Fruit fly (Drosophila melanogaster): ENCODE results near the gene neur.
A peak's percentile ranks its signal among the peaks of the same experiment; 100 is the strongest.

Gene neur

dm6 chr3R:9039448-9039847, at the start of gene neur:
TSS of gene neur (minus strand) at chr3R:9039471.
- TF ChIP-seq ey (GFP tag; optimal IDR thresholded peaks at IDR 0.05) (no peak), psq (GFP tag; optimal IDR thresholded peaks at IDR 0.05) (peak; percentile 9), h (GFP tag; optimal IDR thresholded peaks at IDR 0.05) (peak; percentile 38), HLH106 (tag; optimal IDR thresholded peaks at IDR 0.05) (peak; percentile 36), Rel (GFP tag; optimal IDR thresholded peaks at IDR 0.05) (no peak), Rel (tag; optimal IDR thresholded peaks at IDR 0.05) (no peak), OdsH (GFP tag; optimal IDR thresholded peaks at IDR 0.05) (no peak), tai (GFP tag; optimal IDR thresholded peaks at IDR 0.05) (no peak), rgr (GFP tag; optimal IDR thresholded peaks at IDR 0.05) (peak; percentile 34), Sp1 (GFP tag; optimal IDR thresholded peaks at IDR 0.05) (peak; percentile 25), CG9705 (GFP tag; optimal IDR thresholded peaks at IDR 0.05) (peak; percentile 10), woc (GFP tag; optimal IDR thresholded peaks at IDR 0.05) (peak; percentile 44), sv (GFP tag; optimal IDR thresholded peaks at IDR 0.05) (no peak)

dm6 chr3R:9085306-9085705, 46.0 kb upstream of the neur start:
- TF ChIP-seq Myc (optimal IDR thresholded peaks at IDR 0.05) (no peak), br (GFP tag; optimal IDR thresholded peaks at IDR 0.05) (no peak), dl (GFP tag; optimal IDR thresholded peaks at IDR 0.05; ENCODE audit: insufficient read depth in 1 of 2, partially characterized antibody in 2 of 2) (no peak), Mio (GFP tag; optimal IDR thresholded peaks at IDR 0.05) (no peak), Hr78 (GFP tag; optimal IDR thresholded peaks at IDR 0.05) (no peak), CG9705 (GFP tag; optimal IDR thresholded peaks at IDR 0.05) (no peak), ey (GFP tag; optimal IDR thresholded peaks at IDR 0.05) (no peak), Hr83 (GFP tag; optimal IDR thresholded peaks at IDR 0.05; ENCODE audit: poor library complexity, severe bottlenecking) (no peak), dsf (GFP tag; optimal IDR thresholded peaks at IDR 0.05; ENCODE audit: borderline replicate concordance) (no peak), usp (GFP tag; optimal IDR thresholded peaks at IDR 0.05) (no peak), psq (GFP tag; optimal IDR thresholded peaks at IDR 0.05) (no peak), N (GFP tag; optimal IDR thresholded peaks at IDR 0.05) (no peak), sv (GFP tag; optimal IDR thresholded peaks at IDR 0.05) (no peak), Rel (GFP tag; optimal IDR thresholded peaks at IDR 0.05) (no peak), Rel (tag; optimal IDR thresholded peaks at IDR 0.05) (no peak), HLH106 (tag; optimal IDR thresholded peaks at IDR 0.05) (no peak), Abd-B (GFP tag; optimal IDR thresholded peaks at IDR 0.05) (no peak), h (GFP tag; optimal IDR thresholded peaks at IDR 0.05) (no peak), foxo (GFP tag; optimal IDR thresholded peaks at IDR 0.05) (no peak), CrebA (GFP tag; optimal IDR thresholded peaks at IDR 0.05; ENCODE audit: borderline replicate concordance) (no peak)

dm6 chr3R:9083379-9083778, 44.1 kb upstream of the neur start:
- no peak for TF ChIP-seq Abd-B (GFP tag; optimal IDR thresholded peaks at IDR 0.05)
- TF ChIP-seq ey (GFP tag; optimal IDR thresholded peaks at IDR 0.05): no peak
- TF ChIP-seq GATAd (GFP tag; optimal IDR thresholded peaks at IDR 0.05): no peak
- TF ChIP-seq Mio (GFP tag; optimal IDR thresholded peaks at IDR 0.05): no peak
- TF ChIP-seq Hr78 (GFP tag; optimal IDR thresholded peaks at IDR 0.05): no peak
- no peak for TF ChIP-seq Hr83 (GFP tag; optimal IDR thresholded peaks at IDR 0.05; ENCODE audit: poor library complexity, severe bottlenecking)
- TF ChIP-seq dl (GFP tag; optimal IDR thresholded peaks at IDR 0.05; ENCODE audit: insufficient read depth in 1 of 2, partially characterized antibody in 2 of 2): no peak
- no peak for TF ChIP-seq HLH106 (tag; optimal IDR thresholded peaks at IDR 0.05)
- TF ChIP-seq jim (GFP tag; optimal IDR thresholded peaks at IDR 0.05): no peak
- no peak for TF ChIP-seq Dfd (GFP tag; optimal IDR thresholded peaks at IDR 0.05)
- no peak for TF ChIP-seq fru (GFP tag; optimal IDR thresholded peaks at IDR 0.05)

DNA sequence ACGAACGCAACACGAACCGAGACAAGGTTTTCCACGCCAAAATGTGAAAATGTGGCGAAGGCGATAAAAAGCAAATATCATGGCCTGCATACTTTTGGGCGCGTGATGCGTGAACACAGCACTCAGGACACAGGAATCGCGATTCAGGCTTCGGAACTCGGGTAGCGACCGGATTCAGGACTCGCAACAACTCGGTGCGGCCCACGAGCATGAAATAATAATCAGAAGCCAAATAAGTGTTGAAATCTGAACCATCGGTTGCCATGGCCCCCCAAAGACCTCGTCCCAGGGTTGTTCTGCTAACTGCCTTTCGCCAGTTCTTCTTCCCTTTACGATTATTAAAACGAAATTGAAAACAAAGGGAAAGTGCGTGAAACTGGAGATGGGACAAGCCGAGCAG, 43.1 kb upstream of the neur start:
- TF ChIP-seq sage (GFP tag; optimal IDR thresholded peaks at IDR 0.05) (no peak), Jra (GFP tag; optimal IDR thresholded peaks at IDR 0.05) (no peak)

DNA sequence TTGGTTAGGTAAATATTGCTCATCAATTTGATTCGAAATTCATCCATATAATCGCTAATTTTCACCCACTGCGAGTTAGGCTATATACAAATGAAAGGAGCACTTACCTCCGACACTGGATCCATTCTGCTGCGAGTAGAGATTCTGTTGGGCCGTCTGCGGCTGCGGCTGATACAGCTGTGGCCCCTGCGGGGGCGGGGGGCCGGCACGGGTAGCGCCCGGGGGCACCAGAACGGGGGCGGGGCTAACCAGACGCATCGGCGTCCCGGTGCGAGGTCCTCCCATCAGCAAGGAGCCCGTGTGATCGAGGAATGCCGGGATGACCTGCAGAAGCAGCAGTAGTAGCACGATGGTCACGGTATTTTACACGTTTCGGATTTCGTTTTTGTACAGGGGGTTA, 40.4 kb upstream of the neur start:
- TF ChIP-seq Abd-B (GFP tag; optimal IDR thresholded peaks at IDR 0.05) (no peak), Dfd (GFP tag; optimal IDR thresholded peaks at IDR 0.05) (peak; percentile 99), sv (GFP tag; optimal IDR thresholded peaks at IDR 0.05) (no peak), GATAd (GFP tag; optimal IDR thresholded peaks at IDR 0.05) (no peak)

Data from whole organism, wandering third instar larva.